Worm (Caenorhabditis elegans) whole organism, dauer: ENCODE results near the gene mdt-28.

Experiments used
- unc-62 ChIP-seq: sonication (generic microtip); optimal IDR thresholded peaks from 2 replicates; lab custom pipeline; 2017; ENCODE audit warnings: missing biosample characterization, missing genetic modification reagents, missing genetic modification characterization

Gene mdt-28

ce11 chrV:15568381-15568780, 6.8 kb downstream of the mdt-28 start:
- TF ChIP-seq unc-62 (GFP tag; lab: Kevin White, UChicago) = no peak

DNA sequence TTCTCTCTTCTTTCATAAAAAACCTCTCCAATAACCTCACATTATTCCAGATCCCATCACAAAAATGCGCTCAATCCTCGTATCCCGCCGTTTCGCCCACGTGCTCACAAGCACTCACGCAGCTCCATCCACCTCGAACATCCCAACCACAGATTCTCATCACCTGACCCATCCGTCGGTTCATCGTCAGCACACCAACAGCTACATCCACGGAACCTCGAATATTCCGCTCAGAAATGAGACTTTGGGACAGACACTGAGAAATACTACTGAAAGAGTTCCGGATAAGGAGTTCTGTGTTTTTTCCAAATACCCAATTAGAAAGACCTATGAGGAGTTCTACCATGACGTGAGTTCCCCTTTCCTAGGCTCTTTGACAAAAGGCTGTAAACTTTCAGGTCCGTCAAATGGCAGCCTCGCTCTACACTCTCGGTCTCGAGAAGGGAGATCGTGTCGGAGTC, 7.8 kb downstream of the mdt-28 start, which contains the start of gene acs-2:
TSS of gene acs-2 (plus strand) at position 51 of the 461 bp plus-strand sequence.
- TF ChIP-seq unc-62 (GFP tag; lab: Kevin White, UChicago) = no peak

DNA sequence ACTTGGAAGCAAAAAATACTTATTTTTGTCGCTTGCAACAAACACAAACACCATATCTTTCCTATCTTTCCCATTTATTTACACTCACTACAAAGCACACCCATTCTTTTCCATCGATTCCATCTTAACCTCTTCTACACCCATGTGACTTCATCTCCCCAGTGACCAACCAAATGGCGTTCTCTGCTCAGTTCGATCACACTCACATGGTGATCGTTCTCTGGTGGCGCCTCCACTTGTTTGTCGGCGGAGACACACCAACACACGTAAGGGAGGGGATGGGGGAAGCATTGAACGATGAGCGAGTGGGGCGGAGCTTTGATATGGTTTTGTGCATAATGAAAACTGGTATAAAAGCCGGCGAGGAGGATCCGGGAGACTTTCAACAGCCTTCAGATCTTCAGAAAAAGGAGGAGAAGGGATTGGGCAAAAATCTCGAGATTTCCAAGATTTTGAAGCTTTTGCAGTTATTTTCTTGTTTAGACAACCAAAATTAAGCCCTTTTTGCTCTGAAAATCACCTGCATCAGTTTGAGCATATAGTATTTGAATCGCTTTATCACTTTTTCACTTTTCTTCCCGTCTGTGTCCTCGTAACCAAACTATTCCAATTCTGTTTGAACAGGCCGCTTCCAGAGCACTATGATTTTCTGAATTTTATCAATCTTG, 8.6 kb downstream of the mdt-28 start:
- TF ChIP-seq unc-62 (GFP tag; lab: Kevin White, UChicago) = no peak

DNA sequence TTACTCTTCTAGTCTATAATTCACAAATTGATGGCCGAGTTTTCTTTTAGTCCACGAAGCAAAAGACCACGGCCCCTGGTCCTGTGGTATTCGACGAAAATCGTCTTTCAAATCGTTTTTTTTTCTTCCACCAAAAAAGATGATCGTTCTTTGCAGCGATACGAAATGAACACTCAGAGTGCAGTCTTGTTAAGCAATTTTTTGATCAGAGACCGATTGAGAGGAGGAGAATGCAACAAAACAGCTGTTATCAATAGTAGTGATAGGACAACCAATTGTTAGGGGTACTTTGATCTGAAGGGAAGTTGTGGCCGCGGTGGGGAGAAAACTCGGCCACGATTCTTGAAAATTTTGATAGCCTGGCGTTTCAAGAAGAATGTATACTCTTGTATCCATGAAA, 11.2 kb downstream of the mdt-28 start:
- TF ChIP-seq unc-62 (GFP tag; lab: Kevin White, UChicago) = no peak

DNA sequence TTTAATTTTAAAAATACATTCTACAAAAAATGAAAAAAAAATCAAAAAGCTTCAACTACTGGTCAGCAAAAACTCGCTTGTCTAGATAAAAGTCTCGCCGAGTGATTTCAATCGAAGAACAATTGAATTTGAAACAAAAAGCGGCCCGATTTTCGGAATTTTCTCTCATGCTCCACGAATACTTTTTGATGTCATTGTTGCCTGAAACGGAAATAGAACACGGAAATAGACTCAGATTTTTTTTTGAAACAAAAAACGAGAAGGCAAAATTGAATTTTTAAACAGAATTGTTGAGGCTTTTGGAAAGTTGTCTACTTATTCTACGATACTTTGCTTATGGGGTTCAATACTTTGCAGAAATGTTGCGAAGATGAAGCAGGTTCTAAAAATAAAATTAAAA, 11.7 kb downstream of the mdt-28 start:
- no peak for TF ChIP-seq unc-62 (GFP tag; lab: Kevin White, UChicago)

- TF ChIP-seq unc-62 (GFP tag; lab: Kevin White, UChicago) = no peak
Measured at ce11 chrV:15562541-15562940, 12.7 kb downstream of the mdt-28 start.

- TF ChIP-seq unc-62 (GFP tag; lab: Kevin White, UChicago) = no peak
Measured at ce11 chrV:15559729-15560128, 15.5 kb downstream of the mdt-28 start.

- TF ChIP-seq unc-62 (GFP tag; lab: Kevin White, UChicago) = no peak
Measured at ce11 chrV:15559047-15559446, 16.2 kb downstream of the mdt-28 start, which contains the start of gene acr-18. TSS of gene acr-18 (minus strand) at chrV:15559147.

DNA sequence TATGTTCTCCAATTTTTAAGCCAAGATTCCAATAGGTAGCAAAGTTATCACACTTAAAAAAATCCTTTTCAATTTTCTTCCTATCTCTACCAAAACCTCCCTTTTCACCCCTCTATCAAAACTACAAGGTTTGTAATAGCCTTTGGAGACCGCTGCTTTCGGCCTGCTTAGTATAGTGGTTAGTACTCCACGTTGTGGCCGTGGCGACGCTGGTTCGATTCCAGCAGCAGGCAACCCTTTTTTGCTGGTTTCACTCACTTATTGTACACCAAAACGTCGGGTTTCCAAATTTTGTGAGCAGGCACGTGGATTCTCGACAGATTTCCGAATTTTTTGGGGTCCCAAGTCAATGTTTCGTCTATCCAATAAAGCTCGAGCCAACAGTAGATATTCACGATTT, 21.3 kb downstream of the mdt-28 start:
- no peak for TF ChIP-seq unc-62 (GFP tag; lab: Kevin White, UChicago)

DNA sequence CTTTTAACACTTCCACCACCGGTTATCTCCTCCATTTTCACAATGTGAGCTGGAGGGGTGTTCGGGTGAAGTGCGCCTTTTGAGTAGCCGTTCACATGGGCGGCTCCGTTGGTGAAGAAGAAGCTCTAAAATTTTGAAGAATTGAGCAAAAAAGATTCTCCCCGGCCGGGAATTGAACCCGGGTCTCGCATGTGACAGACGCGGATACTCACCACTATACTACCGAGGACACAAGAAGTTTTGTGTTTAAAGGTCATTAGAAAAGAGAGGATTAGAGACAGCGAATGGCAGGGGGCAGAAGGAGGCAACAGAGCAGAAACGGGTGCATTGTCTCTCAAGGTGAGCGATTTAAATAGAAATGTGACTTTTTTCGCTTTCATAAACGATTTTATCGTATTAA, 23.6 kb downstream of the mdt-28 start:
- no peak for TF ChIP-seq unc-62 (GFP tag; lab: Kevin White, UChicago)

DNA sequence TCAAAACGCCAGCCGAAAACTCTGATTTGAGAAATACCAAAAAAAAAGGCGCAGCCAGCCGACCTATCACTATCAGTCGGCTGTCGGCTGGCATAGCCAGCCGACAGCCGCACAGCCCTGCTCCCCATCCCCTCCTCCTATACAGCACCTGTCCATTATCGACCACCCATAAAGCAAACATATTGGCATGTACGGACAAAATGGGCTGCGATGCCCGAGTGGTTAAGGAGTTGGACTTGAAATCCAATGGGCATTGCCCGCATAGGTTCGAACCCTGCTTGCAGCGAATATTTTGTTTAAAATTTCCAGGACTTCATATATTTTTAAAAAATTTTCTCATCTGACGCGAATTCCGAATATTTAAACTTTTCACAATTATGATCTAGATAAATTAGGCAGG, 24.8 kb downstream of the mdt-28 start:
- TF ChIP-seq unc-62 (GFP tag; lab: Kevin White, UChicago) = no peak

- TF ChIP-seq unc-62 (GFP tag; lab: Kevin White, UChicago) = no peak
Measured at ce11 chrV:15547727-15548126, 27.5 kb downstream of the mdt-28 start.

ce11 chrV:15544898-15545297, 30.3 kb downstream of the mdt-28 start, which contains the start of gene glb-14:
TSS of gene glb-14 (minus strand) at chrV:15544994.
- TF ChIP-seq unc-62 (GFP tag; lab: Kevin White, UChicago) = no peak

DNA sequence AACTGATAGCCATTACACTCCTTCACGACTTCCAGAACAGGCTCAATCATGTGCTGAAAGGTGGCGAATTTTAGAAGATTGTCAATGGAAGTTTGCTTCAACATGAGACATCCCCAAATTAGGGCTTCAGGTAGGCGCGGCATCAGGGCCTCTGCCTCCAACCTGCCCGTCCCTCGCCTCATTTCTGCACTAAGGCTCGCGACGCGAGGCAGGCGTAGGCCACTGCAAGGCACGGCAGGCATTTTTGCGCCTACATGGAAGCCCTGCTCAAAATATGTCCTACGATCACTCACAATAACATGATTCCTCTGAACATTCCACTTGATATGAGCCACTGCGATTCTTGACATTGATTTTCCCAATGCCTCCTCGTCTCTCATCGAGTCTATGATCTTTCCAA, 32.0 kb downstream of the mdt-28 start:
- TF ChIP-seq unc-62 (GFP tag; lab: Kevin White, UChicago) = no peak

DNA sequence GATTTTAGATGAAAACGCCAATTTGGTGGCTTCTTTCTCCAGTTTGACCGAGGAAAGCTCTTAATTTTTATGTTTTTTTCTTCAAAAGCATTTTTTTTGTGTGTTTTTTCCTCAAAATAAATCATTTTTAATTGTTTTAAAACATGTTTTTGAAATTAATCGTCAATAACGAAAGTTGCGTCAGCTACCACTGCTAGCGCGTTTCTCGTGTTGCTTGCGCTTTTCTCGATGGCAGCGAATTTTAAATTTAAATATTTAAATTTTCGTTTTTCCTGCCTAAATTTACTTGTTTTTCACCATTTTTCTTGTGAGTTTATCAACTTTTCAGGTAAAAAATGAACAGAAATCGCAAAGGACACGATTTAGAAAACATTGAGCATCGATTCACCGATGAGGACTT, 37.3 kb downstream of the mdt-28 start, which contains the start of gene prde-1:
TSS of gene prde-1 (plus strand) at position 322 of the 400 bp plus-strand sequence.
- no peak for TF ChIP-seq unc-62 (GFP tag; lab: Kevin White, UChicago)

DNA sequence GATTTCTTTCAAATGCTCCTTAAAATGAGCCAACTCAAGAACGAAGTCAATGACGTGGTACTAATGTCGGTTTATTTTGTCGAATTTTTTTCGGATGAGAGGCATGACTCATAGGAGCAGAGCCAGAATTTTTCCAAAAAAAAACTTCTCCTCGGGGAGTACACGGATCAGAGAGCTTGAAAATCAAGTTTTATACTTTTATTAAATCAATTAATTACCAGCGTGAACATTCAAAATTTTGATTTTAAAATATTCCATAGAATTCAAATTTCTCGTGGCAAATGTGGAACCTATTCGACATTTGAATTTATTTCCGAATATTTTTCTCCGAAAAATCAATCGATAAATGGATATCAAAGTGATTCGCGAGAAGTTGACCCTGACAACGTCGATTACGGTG, 38.9 kb downstream of the mdt-28 start, which contains the start of gene F21A3.4:
TSS of gene F21A3.4 (plus strand) at position 301 of the 400 bp plus-strand sequence.
- no peak for TF ChIP-seq unc-62 (GFP tag; lab: Kevin White, UChicago)

ce11 chrV:15533864-15534263, 41.3 kb downstream of the mdt-28 start, which contains the start of gene F21A3.2:
TSS of gene F21A3.2 (minus strand) at chrV:15533964.
- no peak for TF ChIP-seq unc-62 (GFP tag; lab: Kevin White, UChicago)
